Fruit fly (Drosophila melanogaster): ENCODE results near the gene MED30.

Gene MED30

DNA sequence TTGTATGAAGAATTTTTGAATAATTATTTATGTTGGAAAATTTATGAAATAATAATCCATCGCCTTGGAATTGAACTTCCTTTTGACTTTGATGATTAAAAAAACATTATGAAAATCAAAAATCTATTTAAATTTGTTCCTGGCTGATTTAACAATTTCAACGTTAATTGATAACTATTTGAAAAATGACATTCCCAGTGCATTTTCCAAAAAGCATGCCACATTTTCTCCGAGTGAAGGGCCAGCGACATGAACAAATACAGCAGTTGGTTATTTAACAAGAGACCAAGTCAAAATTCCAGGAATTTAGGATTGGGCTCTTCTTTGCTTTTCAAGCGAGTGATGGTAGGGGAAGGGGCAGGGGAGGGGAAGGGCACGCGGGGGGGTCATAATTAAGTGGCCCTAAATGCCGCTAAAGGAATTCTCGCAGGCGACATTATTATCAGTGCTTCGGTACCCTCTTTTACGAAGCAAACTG is 31.5 kb downstream of the MED30 start (continued):
- TF ChIP-seq lola (GFP tag; optimal IDR thresholded peaks at IDR 0.05) (no peak), dmrt93B (GFP tag; optimal IDR thresholded peaks at IDR 0.05) (peak; percentile 52), CG32264 (GFP tag; optimal IDR thresholded peaks at IDR 0.05) (peak; percentile 37), Abd-B (GFP tag; optimal IDR thresholded peaks at IDR 0.05) (no peak), brk (GFP tag; optimal IDR thresholded peaks at IDR 0.05) (no peak), Dfd (GFP tag; optimal IDR thresholded peaks at IDR 0.05) (no peak), Dif (GFP tag; optimal IDR thresholded peaks at IDR 0.05; ENCODE audit: partially characterized antibody) (no peak), sv (GFP tag; optimal IDR thresholded peaks at IDR 0.05) (peak; percentile 0), Hr78 (GFP tag; optimal IDR thresholded peaks at IDR 0.05) (no peak), GATAd (GFP tag; optimal IDR thresholded peaks at IDR 0.05) (no peak), Mio (GFP tag; optimal IDR thresholded peaks at IDR 0.05) (no peak), Sp1 (GFP tag; optimal IDR thresholded peaks at IDR 0.05) (peak; percentile 82), Myc (optimal IDR thresholded peaks at IDR 0.05) (no peak)

DNA sequence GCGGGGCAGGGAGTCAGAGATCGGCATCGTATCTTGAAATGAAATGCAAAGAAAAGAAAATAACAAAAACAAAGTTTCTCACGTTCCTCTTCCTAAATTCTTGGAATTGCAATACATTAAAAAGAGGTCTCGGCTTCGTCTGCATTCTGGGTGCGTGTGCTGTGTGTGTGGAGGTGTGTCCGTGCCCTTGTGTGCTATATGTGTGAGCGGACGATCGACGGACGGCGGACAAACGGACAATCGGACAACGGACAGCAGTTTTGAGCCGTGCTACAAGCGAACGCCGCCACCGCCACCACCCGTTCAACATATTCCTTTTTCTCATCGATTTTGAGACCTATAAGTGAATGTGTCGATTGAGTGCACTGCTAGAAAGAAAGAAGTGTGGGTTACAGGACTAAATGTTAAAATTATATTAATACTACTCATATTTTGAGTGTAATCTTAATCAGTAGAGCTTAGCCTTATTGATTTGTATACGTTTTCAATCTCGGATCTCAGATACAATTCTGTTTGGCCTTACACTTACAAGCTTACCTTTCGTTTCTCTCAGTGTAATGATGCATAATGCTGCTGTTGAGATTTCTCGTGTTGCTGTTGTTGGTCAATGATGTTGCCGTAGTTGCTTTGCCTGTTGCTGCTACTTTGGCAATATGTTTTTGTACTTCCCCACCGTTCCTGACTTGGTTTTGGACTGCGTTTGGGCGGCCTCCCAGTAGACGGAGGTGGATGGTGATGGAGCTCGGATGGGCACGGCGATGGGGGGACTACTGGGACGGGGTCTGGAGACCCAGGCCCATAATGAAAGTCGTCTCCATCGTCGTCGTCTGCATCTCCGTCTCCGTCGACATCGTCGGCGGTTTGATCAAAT is 32.6 kb downstream of the MED30 start:
- TF ChIP-seq h (GFP tag; optimal IDR thresholded peaks at IDR 0.05) (peak; percentile 97), dl (GFP tag; optimal IDR thresholded peaks at IDR 0.05; ENCODE audit: insufficient read depth in 1 of 2, partially characterized antibody in 2 of 2) (no peak), usp (GFP tag; optimal IDR thresholded peaks at IDR 0.05) (no peak), Myc (optimal IDR thresholded peaks at IDR 0.05) (no peak), CG32264 (GFP tag; optimal IDR thresholded peaks at IDR 0.05) (peak; percentile 84), pan (optimal IDR thresholded peaks at IDR 0.05) (no peak), dsf (GFP tag; optimal IDR thresholded peaks at IDR 0.05; ENCODE audit: borderline replicate concordance) (peak; percentile 82), CG9705 (GFP tag; optimal IDR thresholded peaks at IDR 0.05) (peak; percentile 93), N (GFP tag; optimal IDR thresholded peaks at IDR 0.05) (no peak), Hnf4 (GFP tag; optimal IDR thresholded peaks at IDR 0.05) (peak; percentile 93), fru (GFP tag; optimal IDR thresholded peaks at IDR 0.05) (peak; percentile 97), Jra (GFP tag; optimal IDR thresholded peaks at IDR 0.05) (peak; percentile 92), CrebA (GFP tag; optimal IDR thresholded peaks at IDR 0.05; ENCODE audit: borderline replicate concordance) (peak; percentile 90), GATAd (GFP tag; optimal IDR thresholded peaks at IDR 0.05) (peak; percentile 31), Dif (GFP tag; optimal IDR thresholded peaks at IDR 0.05; ENCODE audit: partially characterized antibody) (peak; percentile 45), foxo (GFP tag; optimal IDR thresholded peaks at IDR 0.05) (peak; percentile 46 to 96), psq (GFP tag; optimal IDR thresholded peaks at IDR 0.05) (peak; percentile 95), rgr (GFP tag; optimal IDR thresholded peaks at IDR 0.05) (peak; percentile 95), ey (GFP tag; optimal IDR thresholded peaks at IDR 0.05) (peak; percentile 96), Hr83 (GFP tag; optimal IDR thresholded peaks at IDR 0.05; ENCODE audit: poor library complexity, severe bottlenecking) (peak; percentile 13), Vsx2 (GFP tag; optimal IDR thresholded peaks at IDR 0.05; ENCODE audit: partially characterized antibody) (no peak), tai (GFP tag; optimal IDR thresholded peaks at IDR 0.05) (peak; percentile 90), sage (GFP tag; optimal IDR thresholded peaks at IDR 0.05) (peak; percentile 92), lola (GFP tag; optimal IDR thresholded peaks at IDR 0.05) (no peak), Dfd (GFP tag; optimal IDR thresholded peaks at IDR 0.05) (peak; percentile 61), Sp1 (GFP tag; optimal IDR thresholded peaks at IDR 0.05) (peak; percentile 97), HLH106 (tag; optimal IDR thresholded peaks at IDR 0.05) (peak; percentile 97), sv (GFP tag; optimal IDR thresholded peaks at IDR 0.05) (peak; percentile 70), Rel (GFP tag; optimal IDR thresholded peaks at IDR 0.05) (peak; percentile 93), Rel (tag; optimal IDR thresholded peaks at IDR 0.05) (peak; percentile 93), OdsH (GFP tag; optimal IDR thresholded peaks at IDR 0.05) (peak; percentile 96), jim (GFP tag; optimal IDR thresholded peaks at IDR 0.05) (no peak), Mio (GFP tag; optimal IDR thresholded peaks at IDR 0.05) (no peak), Abd-B (GFP tag; optimal IDR thresholded peaks at IDR 0.05) (no peak), woc (GFP tag; optimal IDR thresholded peaks at IDR 0.05) (peak; percentile 95), dmrt93B (GFP tag; optimal IDR thresholded peaks at IDR 0.05) (peak; percentile 90), brk (GFP tag; optimal IDR thresholded peaks at IDR 0.05) (peak; percentile 96), Hr78 (GFP tag; optimal IDR thresholded peaks at IDR 0.05) (no peak), br (GFP tag; optimal IDR thresholded peaks at IDR 0.05) (peak; percentile 96)
